Fruit fly (Drosophila melanogaster) whole organism, pupa: ENCODE measurements around the gene endos.
A peak's percentile ranks its signal among the peaks of the same experiment; 100 is the strongest.

Experiments
- CG10348 ChIP-seq: fragments of 200-800 bp; sonication (Bioruptor generic); IDR thresholded peaks from 2 replicates; pipeline ENCODE4 v1.3.6; 2022; ENCODE audit warnings: missing biosample characterization, missing genetic modification characterization
- CG12605 ChIP-seq: fragments of 200-800 bp; sonication (Bioruptor generic); IDR thresholded peaks from 2 replicates; pipeline ENCODE4 v1.3.6; 2022; ENCODE audit warnings: missing biosample characterization, missing genetic modification characterization
- CG13204 ChIP-seq: fragments of 200-800 bp; sonication (Bioruptor generic); optimal IDR thresholded peaks from 2 replicates; lab custom pipeline; 2018; ENCODE audit warnings: missing biosample characterization, mild to moderate bottlenecking, missing genetic modification characterization, moderate library complexity
- CG14655 ChIP-seq: fragments of 200-800 bp; sonication (Bioruptor generic); optimal IDR thresholded peaks from 3 replicates; lab custom pipeline; 2017; ENCODE audit warnings: mild to moderate bottlenecking, missing biosample characterization, missing genetic modification reagents, missing genetic modification characterization
- CG15710 ChIP-seq: fragments of 200-800 bp; sonication (Bioruptor generic); optimal IDR thresholded peaks from 2 replicates; lab custom pipeline; 2018; ENCODE audit warnings: missing biosample characterization, mild to moderate bottlenecking, missing genetic modification characterization, moderate library complexity
- CG17806 ChIP-seq: fragments of 200-800 bp; sonication (Bioruptor generic); optimal IDR thresholded peaks from 2 replicates; lab custom pipeline; 2018; ENCODE audit warnings: missing biosample characterization, mild to moderate bottlenecking, missing genetic modification characterization, moderate library complexity
- CG32121 ChIP-seq: fragments of 200-800 bp; sonication (Bioruptor generic); IDR thresholded peaks from 2 replicates; pipeline ENCODE4 v1.3.6; 2022; ENCODE audit warnings: missing biosample characterization, missing genetic modification characterization
- CG34367 ChIP-seq: fragments of 200-800 bp; sonication (Bioruptor generic); optimal IDR thresholded peaks from 2 replicates; lab custom pipeline; 2018; ENCODE audit warnings: missing biosample characterization, mild to moderate bottlenecking, missing genetic modification characterization
- CG4496 ChIP-seq: fragments of 200-800 bp; sonication (Bioruptor generic); IDR thresholded peaks from 3 replicates; pipeline ENCODE4 v1.3.6; 2022; ENCODE audit warnings: missing biosample characterization, missing genetic modification characterization
- CG8159 ChIP-seq: fragments of 200-800 bp; sonication (Bioruptor generic); optimal IDR thresholded peaks from 3 replicates; lab custom pipeline; 2018; ENCODE audit warnings: missing biosample characterization, mild to moderate bottlenecking, missing genetic modification characterization, moderate library complexity
- CG8301 ChIP-seq: fragments of 200-800 bp; sonication (Bioruptor generic); optimal IDR thresholded peaks from 2 replicates; lab custom pipeline; 2018; ENCODE audit warnings: missing biosample characterization, mild to moderate bottlenecking, missing genetic modification characterization
- CG9948 ChIP-seq: fragments of 200-800 bp; sonication (Bioruptor generic); optimal IDR thresholded peaks from 2 replicates; lab custom pipeline; 2018; ENCODE audit warnings: missing biosample characterization, mild to moderate bottlenecking, missing genetic modification characterization, moderate library complexity
- D1 ChIP-seq: fragments of 200-800 bp; sonication (Bioruptor generic); optimal IDR thresholded peaks from 2 replicates; lab custom pipeline; 2018; ENCODE audit warnings: missing biosample characterization, mild to moderate bottlenecking, missing genetic modification characterization, moderate library complexity
- EcR ChIP-seq: fragments of 200-800 bp; sonication (Bioruptor generic); optimal IDR thresholded peaks from 3 replicates; lab custom pipeline; 2019; ENCODE audit warnings: missing biosample characterization, missing genetic modification characterization, mild to moderate bottlenecking, moderate library complexity, missing genetic modification reagents
- Ets98B ChIP-seq: fragments of 200-800 bp; sonication (Bioruptor generic); IDR thresholded peaks from 2 replicates; pipeline ENCODE4 v1.3.6; 2022; ENCODE audit warnings: missing biosample characterization, missing genetic modification characterization
- Pif1A ChIP-seq: fragments of 200-800 bp; sonication (Bioruptor generic); optimal IDR thresholded peaks from 3 replicates; lab custom pipeline; 2016; ENCODE audit warnings: missing biosample characterization, missing genetic modification characterization
- Pif1B ChIP-seq: fragments of 200-800 bp; sonication (Bioruptor generic); optimal IDR thresholded peaks from 3 replicates; lab custom pipeline; 2016; ENCODE audit warnings: missing biosample characterization, missing genetic modification characterization
- Snoo ChIP-seq: fragments of 200-800 bp; sonication (Bioruptor generic); optimal IDR thresholded peaks from 3 replicates; lab custom pipeline; 2017; ENCODE audit warnings: missing biosample characterization, mild to moderate bottlenecking, missing genetic modification characterization, inconsistent platforms
- fd96Ca ChIP-seq: fragments of 200-800 bp; sonication (Bioruptor generic); IDR thresholded peaks from 3 replicates; pipeline ENCODE4 v1.3.6; 2022; ENCODE audit warnings: missing biosample characterization, missing genetic modification characterization
- gl ChIP-seq: fragments of 200-800 bp; sonication (Bioruptor generic); optimal IDR thresholded peaks from 2 replicates; lab custom pipeline; 2018; ENCODE audit warnings: missing biosample characterization, mild to moderate bottlenecking, missing genetic modification characterization
- rn ChIP-seq: fragments of 200-800 bp; sonication (Bioruptor generic); IDR thresholded peaks from 2 replicates; pipeline ENCODE4 v1.3.6; 2022; ENCODE audit warnings: missing biosample characterization, missing genetic modification characterization

The endos gene

DNA sequence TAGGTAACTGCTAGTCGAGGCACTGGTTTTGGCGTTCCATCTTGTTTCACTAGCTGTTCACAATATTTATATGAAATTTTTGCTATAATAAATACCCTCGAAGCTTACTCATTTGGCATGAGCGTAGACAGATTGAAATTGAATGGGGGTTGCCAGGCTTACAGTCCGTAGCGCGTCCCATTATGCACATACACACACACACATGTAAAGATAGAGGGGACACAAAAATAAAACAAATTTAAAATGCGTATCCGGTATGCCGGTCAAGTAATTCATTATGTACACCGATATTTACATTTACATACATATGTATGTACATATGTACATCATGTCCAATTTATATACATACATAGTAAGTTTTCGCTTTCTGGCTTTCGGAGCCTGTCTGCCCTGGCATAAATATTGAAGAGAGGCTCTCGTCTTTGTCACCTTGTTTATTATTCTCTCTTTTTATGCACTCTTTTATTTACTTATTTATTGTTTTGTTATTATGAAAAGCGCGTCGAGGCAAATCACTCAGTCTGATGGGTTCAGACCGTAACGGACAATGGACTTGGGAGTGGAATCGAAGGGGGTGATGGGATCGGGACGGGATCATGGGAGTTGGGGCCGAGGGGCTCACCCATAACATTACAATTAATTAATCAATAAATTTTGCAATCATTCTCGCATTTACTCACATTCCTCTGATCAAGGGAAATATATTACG is 27.9 kb upstream of the endos start:
- TF ChIP-seq Pif1A (GFP tag; lab: Kevin White, UChicago), result peak; percentile 46
- peak; percentile 37 for TF ChIP-seq CG14655
- TF ChIP-seq CG13204 (GFP tag; lab: Kevin White, UChicago), result peak; percentile 44
- peak; percentile 20 for TF ChIP-seq CG8301 (tag; lab: Kevin White, UChicago)
- no peak for TF ChIP-seq Snoo (tag; lab: Kevin White, UChicago)
- TF ChIP-seq CG8159, result peak; percentile 46
- peak; percentile 17 for TF ChIP-seq CG34367 (tag; lab: Kevin White, UChicago)
- peak; percentile 66 for TF ChIP-seq gl (tag; lab: Kevin White, UChicago)
- peak; percentile 51; the same call in 2 of the 3 replicates for TF ChIP-seq CG4496 (GFP tag; lab: Robert Waterston, UW)
- TF ChIP-seq fd96Ca, result peak; percentile 68; the same call in 2 of the 3 replicates
- TF ChIP-seq Pif1B (GFP tag; lab: Kevin White, UChicago), result peak; percentile 47
- TF ChIP-seq CG15710 (tag; lab: Kevin White, UChicago), result peak; percentile 36
- peak; percentile 86 for TF ChIP-seq EcR
- no peak for TF ChIP-seq rn
- peak; percentile 71 for TF ChIP-seq CG12605
- peak; percentile 12 for TF ChIP-seq CG17806 (tag; lab: Kevin White, UChicago)
- TF ChIP-seq CG9948 (tag; lab: Kevin White, UChicago), result no peak
- no peak for TF ChIP-seq D1 (tag; lab: Kevin White, UChicago)
- TF ChIP-seq CG10348, result no peak
- peak; percentile 48 for TF ChIP-seq Ets98B (GFP tag; lab: Robert Waterston, UW)
- TF ChIP-seq CG32121 (GFP tag; lab: Robert Waterston, UW), result peak; percentile 45
- TF ChIP-seq, all 21 proteins: peak for 16

DNA sequence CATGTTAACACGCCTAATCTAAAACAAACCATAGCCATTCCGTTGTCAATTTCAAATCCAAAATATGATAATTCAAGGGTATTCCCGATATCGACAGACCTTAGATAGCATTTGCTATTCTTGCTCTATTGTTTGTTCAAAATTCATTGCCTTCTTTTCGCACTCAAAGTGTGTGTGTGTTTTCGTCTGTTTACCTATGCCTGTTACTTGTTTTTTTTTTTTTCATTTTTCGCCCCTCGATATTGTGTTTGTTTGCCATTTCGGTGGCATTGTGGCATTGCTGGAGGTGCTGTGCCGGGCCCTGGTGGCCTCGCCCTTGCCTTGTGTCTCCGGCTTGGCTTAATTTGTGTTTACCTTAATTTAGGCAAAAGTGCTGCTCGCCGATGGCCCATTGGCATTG is 25.3 kb upstream of the endos start:
- no peak for TF ChIP-seq CG14655
- TF ChIP-seq rn, result no peak
- TF ChIP-seq CG8301 (tag; lab: Kevin White, UChicago), result no peak
- TF ChIP-seq Snoo (tag; lab: Kevin White, UChicago), result no peak
- no peak for TF ChIP-seq CG32121 (GFP tag; lab: Robert Waterston, UW)

dm6 chr3L:14055815-14056516 is 24.5 kb upstream of the endos start:
- no peak for TF ChIP-seq Ets98B (GFP tag; lab: Robert Waterston, UW)
- TF ChIP-seq CG12605, result no peak
- TF ChIP-seq fd96Ca, result no peak
- peak; percentile 90 for TF ChIP-seq CG13204 (GFP tag; lab: Kevin White, UChicago)
- TF ChIP-seq EcR, result no peak

- TF ChIP-seq CG4496 (GFP tag; lab: Robert Waterston, UW), result no peak
- peak; percentile 34 for TF ChIP-seq Snoo (tag; lab: Kevin White, UChicago)
- no peak for TF ChIP-seq Ets98B (GFP tag; lab: Robert Waterston, UW)
- TF ChIP-seq CG13204 (GFP tag; lab: Kevin White, UChicago), result no peak
- no peak for TF ChIP-seq CG34367 (tag; lab: Kevin White, UChicago)
- no peak for TF ChIP-seq CG9948 (tag; lab: Kevin White, UChicago)
- TF ChIP-seq Pif1A (GFP tag; lab: Kevin White, UChicago), result peak; percentile 51
- peak; percentile 3 for TF ChIP-seq CG15710 (tag; lab: Kevin White, UChicago)
- TF ChIP-seq fd96Ca, result no peak
- no peak for TF ChIP-seq gl (tag; lab: Kevin White, UChicago)
- peak; percentile 3 for TF ChIP-seq D1 (tag; lab: Kevin White, UChicago)
- TF ChIP-seq CG10348, result no peak
- TF ChIP-seq CG17806 (tag; lab: Kevin White, UChicago), result peak; percentile 4
- TF ChIP-seq Pif1B (GFP tag; lab: Kevin White, UChicago), result no peak
- no peak for TF ChIP-seq EcR
- no peak for TF ChIP-seq CG12605
- no peak for TF ChIP-seq CG32121 (GFP tag; lab: Robert Waterston, UW)
- peak; percentile 4 for TF ChIP-seq CG8301 (tag; lab: Kevin White, UChicago)
- TF ChIP-seq rn, result no peak
- TF ChIP-seq CG14655, result peak; percentile 43
- TF ChIP-seq CG8159, result peak; percentile 28
Observed at dm6 chr3L:14055260-14055696, 23.8 kb upstream of the endos start.

dm6 chr3L:14053806-14054205 is 22.3 kb upstream of the endos start:
- no peak for TF ChIP-seq D1 (tag; lab: Kevin White, UChicago)
- TF ChIP-seq CG8301 (tag; lab: Kevin White, UChicago), result no peak
- no peak for TF ChIP-seq CG17806 (tag; lab: Kevin White, UChicago)
- no peak for TF ChIP-seq CG10348
- no peak for TF ChIP-seq CG8159
- TF ChIP-seq CG32121 (GFP tag; lab: Robert Waterston, UW), result no peak
- no peak for TF ChIP-seq CG12605

- TF ChIP-seq EcR (peak; percentile 60), CG9948 (tag; lab: Kevin White, UChicago) (no peak), Pif1B (GFP tag; lab: Kevin White, UChicago) (no peak), CG34367 (tag; lab: Kevin White, UChicago) (peak; percentile 4), CG8301 (tag; lab: Kevin White, UChicago) (peak; percentile 18), Ets98B (GFP tag; lab: Robert Waterston, UW) (peak; percentile 16; the same call in 1 of the 2 replicates), CG17806 (tag; lab: Kevin White, UChicago) (peak; percentile 17), CG12605 (no peak), rn (no peak), D1 (tag; lab: Kevin White, UChicago) (peak; percentile 27), CG10348 (no peak), CG8159 (peak; percentile 33), Pif1A (GFP tag; lab: Kevin White, UChicago) (no peak), fd96Ca (no peak), gl (tag; lab: Kevin White, UChicago) (peak; percentile 17), Snoo (tag; lab: Kevin White, UChicago) (peak; percentile 30), CG32121 (GFP tag; lab: Robert Waterston, UW) (peak; percentile 29; the same call in 1 of the 2 replicates), CG4496 (GFP tag; lab: Robert Waterston, UW) (peak; percentile 65; the same call in 2 of the 3 replicates), CG15710 (tag; lab: Kevin White, UChicago) (no peak), CG13204 (GFP tag; lab: Kevin White, UChicago) (peak; percentile 28), CG14655 (no peak)
Observed at dm6 chr3L:14053073-14053643, 21.7 kb upstream of the endos start, which contains the start of the genes CG13484 and Frl. CG13484 (minus strand) TSS chr3L:14053079. Frl (plus strand) TSS chr3L:14053215.
